Fruit fly (Drosophila melanogaster) whole organism, embryonic: ENCODE data around the gene NimB3.

ENCODE experiments used
- B-H2 ChIP-seq: fragments of 200-800 bp; sonication (Bioruptor generic); optimal IDR thresholded peaks from 2 replicates; lab custom pipeline; 2018; ENCODE audit warnings: missing biosample characterization, mild to moderate bottlenecking, missing genetic modification characterization
- CG11504 ChIP-seq: fragments of 200-800 bp; sonication (Bioruptor generic); optimal IDR thresholded peaks from 3 replicates; lab custom pipeline; 2019; ENCODE audit warnings: missing biosample characterization, mild to moderate bottlenecking, missing genetic modification characterization, moderate library complexity
- CG11560 ChIP-seq: fragments of 200-800 bp; sonication (Bioruptor generic); IDR thresholded peaks from 3 replicates; pipeline ENCODE4 v1.3.6; 2022; ENCODE audit warnings: missing biosample characterization, missing genetic modification characterization
- CG12155 ChIP-seq: fragments of 200-800 bp; sonication (Bioruptor generic); optimal IDR thresholded peaks from 3 replicates; lab custom pipeline; 2016; ENCODE audit warnings: missing biosample characterization, missing genetic modification characterization
- CG12391 ChIP-seq: fragments of 200-800 bp; sonication (Bioruptor generic); optimal IDR thresholded peaks from 3 replicates; lab custom pipeline; 2018; ENCODE audit warnings: missing biosample characterization, mild to moderate bottlenecking, missing genetic modification characterization, moderate library complexity
- CG13296 ChIP-seq: fragments of 200-800 bp; sonication (Bioruptor generic); optimal IDR thresholded peaks from 3 replicates; lab custom pipeline; 2018; ENCODE audit warnings: missing biosample characterization, mild to moderate bottlenecking, missing genetic modification characterization
- CG13624 ChIP-seq: fragments of 200-800 bp; sonication (Bioruptor generic); optimal IDR thresholded peaks from 2 replicates; lab custom pipeline; 2016; ENCODE audit warnings: missing biosample characterization, missing genetic modification characterization
- CG14965 ChIP-seq: fragments of 200-800 bp; sonication (Bioruptor generic); optimal IDR thresholded peaks from 2 replicates; lab custom pipeline; 2016; ENCODE audit warnings: missing biosample characterization, missing genetic modification characterization, borderline replicate concordance
- CG17568 ChIP-seq: fragments of 200-800 bp; sonication (Bioruptor generic); optimal IDR thresholded peaks from 2 replicates; lab custom pipeline; 2018; ENCODE audit warnings: missing biosample characterization, mild to moderate bottlenecking, missing genetic modification characterization, moderate library complexity
- CG17802 ChIP-seq: fragments of 200-800 bp; sonication (Bioruptor generic); optimal IDR thresholded peaks from 2 replicates; lab custom pipeline; 2018; ENCODE audit warnings: missing biosample characterization, mild to moderate bottlenecking, missing genetic modification characterization, moderate library complexity
- CG2120 ChIP-seq: fragments of 200-800 bp; sonication (Bioruptor generic); optimal IDR thresholded peaks from 3 replicates; lab custom pipeline; 2016; ENCODE audit warnings: missing biosample characterization, missing genetic modification characterization
- CG2678 ChIP-seq: fragments of 200-800 bp; sonication (Bioruptor generic); optimal IDR thresholded peaks from 3 replicates; lab custom pipeline; 2019; ENCODE audit warnings: missing biosample characterization, mild to moderate bottlenecking, missing genetic modification characterization, moderate library complexity
- CG30403 ChIP-seq: fragments of 200-800 bp; sonication (Bioruptor generic); optimal IDR thresholded peaks from 3 replicates; lab custom pipeline; 2016; ENCODE audit warnings: missing biosample characterization, missing genetic modification characterization
- CG42726 ChIP-seq: fragments of 200-800 bp; sonication (Bioruptor generic); IDR thresholded peaks from 2 replicates; pipeline ENCODE4 v1.3.6; 2022; ENCODE audit warnings: missing biosample characterization, missing genetic modification characterization; ENCODE audit not compliant: partially characterized antibody
- CG5180 ChIP-seq: fragments of 200-800 bp; sonication (Bioruptor generic); optimal IDR thresholded peaks from 3 replicates; lab custom pipeline; 2017; ENCODE audit warnings: missing biosample characterization, missing genetic modification characterization, mild to moderate bottlenecking, moderate library complexity, missing genetic modification reagents
- CG7357 ChIP-seq: fragments of 200-800 bp; sonication (Bioruptor generic); IDR thresholded peaks from 3 replicates; pipeline ENCODE4 v1.3.6; 2022; ENCODE audit warnings: missing biosample characterization, missing genetic modification characterization
- CG7928 ChIP-seq: fragments of 200-800 bp; sonication (Bioruptor generic); optimal IDR thresholded peaks from 2 replicates; lab custom pipeline; 2017; ENCODE audit warnings: missing biosample characterization, mild to moderate bottlenecking, missing genetic modification characterization
- CG8359 ChIP-seq: fragments of 200-800 bp; sonication (Bioruptor generic); optimal IDR thresholded peaks from 2 replicates; lab custom pipeline; 2017; ENCODE audit warnings: missing biosample characterization, mild to moderate bottlenecking, missing genetic modification characterization, borderline replicate concordance
- CG8924 ChIP-seq: fragments of 200-800 bp; optimal IDR thresholded peaks from 3 replicates; lab custom pipeline; 2019; ENCODE audit warnings: missing biosample characterization, mild to moderate bottlenecking, missing genetic modification characterization, moderate library complexity
- CG9215 ChIP-seq: fragments of 200-800 bp; sonication (Bioruptor generic); IDR thresholded peaks from 2 replicates; pipeline ENCODE4 v1.3.6; 2022; ENCODE audit warnings: missing biosample characterization, missing genetic modification characterization
- CG9797 ChIP-seq: fragments of 200-800 bp; sonication (Bioruptor generic); optimal IDR thresholded peaks from 3 replicates; lab custom pipeline; 2018; ENCODE audit warnings: missing biosample characterization, mild to moderate bottlenecking, missing genetic modification characterization
- Chrac-16 ChIP-seq: fragments of 200-800 bp; sonication (Bioruptor generic); optimal IDR thresholded peaks from 3 replicates; lab custom pipeline; 2016; ENCODE audit warnings: missing biosample characterization, missing genetic modification characterization
- Dfd ChIP-seq, 2 experiments: fragments of >200 bp; optimal IDR thresholded peaks; 2 replicates each; lab custom pipeline; 2017; ENCODE audit warnings: missing biosample characterization in 2 of 2, missing genetic modification characterization in 2 of 2
- E2f2 ChIP-seq: fragments of 200-800 bp; sonication (Bioruptor generic); IDR thresholded peaks from 2 replicates; pipeline ENCODE4 v1.3.6; 2022; ENCODE audit warnings: missing biosample characterization, missing genetic modification characterization
- ERR ChIP-seq: fragments of 200-800 bp; sonication (Bioruptor generic); optimal IDR thresholded peaks from 2 replicates; lab custom pipeline; 2016; ENCODE audit warnings: missing biosample characterization, missing genetic modification characterization
- GATAe ChIP-seq: fragments of 200-800 bp; sonication (Bioruptor generic); conservative IDR thresholded peaks from 2 replicates; pipeline ENCODE4 v1.3.6; 2022; ENCODE audit warnings: missing biosample characterization, missing genetic modification characterization
- Gug ChIP-seq: fragments of 200-800 bp; sonication (Bioruptor generic); IDR thresholded peaks from 4 replicates; pipeline ENCODE4 v1.3.6; 2022; ENCODE audit warnings: missing biosample characterization, missing genetic modification characterization
- HLH54F ChIP-seq: fragments of 200-800 bp; sonication (Bioruptor generic); optimal IDR thresholded peaks from 3 replicates; lab custom pipeline; 2016; ENCODE audit warnings: missing biosample characterization, missing genetic modification characterization
- Lim3 ChIP-seq: fragments of 200-800 bp; sonication (Bioruptor generic); IDR thresholded peaks from 2 replicates; pipeline ENCODE4 v1.3.6; 2022; ENCODE audit warnings: missing biosample characterization, missing genetic modification characterization
- MTF-1 ChIP-seq: fragments of 200-800 bp; sonication (Bioruptor generic); optimal IDR thresholded peaks from 2 replicates; lab custom pipeline; 2018; ENCODE audit warnings: missing biosample characterization, mild to moderate bottlenecking, missing genetic modification characterization, borderline replicate concordance
- Max ChIP-seq: fragments of 200-800 bp; sonication (Bioruptor generic); optimal IDR thresholded peaks from 2 replicates; lab custom pipeline; 2016; ENCODE audit warnings: missing biosample characterization, mild to moderate bottlenecking, missing genetic modification characterization
- Myb ChIP-seq: fragments of 200-800 bp; sonication (Bioruptor generic); optimal IDR thresholded peaks from 2 replicates; lab custom pipeline; 2016; ENCODE audit warnings: missing biosample characterization, missing genetic modification characterization
- Poxn ChIP-seq: fragments of 200-800 bp; sonication (Bioruptor generic); IDR thresholded peaks from 2 replicates; pipeline ENCODE4 v1.3.6; 2022; ENCODE audit warnings: missing biosample characterization, missing genetic modification characterization
- Rx ChIP-seq: fragments of 200-800 bp; sonication (Bioruptor generic); IDR thresholded peaks from 2 replicates; pipeline ENCODE4 v1.3.6; 2022; ENCODE audit warnings: missing biosample characterization, missing genetic modification characterization
- Scr ChIP-seq: fragments of 200-800 bp; sonication (Bioruptor generic); IDR thresholded peaks from 2 replicates; pipeline ENCODE4 v1.3.6; 2022; ENCODE audit warnings: missing biosample characterization, missing genetic modification characterization; ENCODE audit not compliant: partially characterized antibody
- Trl ChIP-seq, 3 experiments: fragments of >200 bp in 2 of 3; fragments of 200-800 bp in 1 of 3; sonication (Bioruptor generic) in 1 of 3; optimal IDR thresholded peaks; 2 replicates in 1 of 3; 3 replicates in 2 of 3; lab custom pipeline; 2016 to 2017; ENCODE audit warnings: missing biosample characterization in 1 of 3, missing genetic modification characterization in 1 of 3
- amos ChIP-seq: fragments of 200-800 bp; sonication (Bioruptor generic); IDR thresholded peaks from 2 replicates; pipeline ENCODE4 v1.3.6; 2022; ENCODE audit warnings: missing biosample characterization, missing genetic modification characterization; ENCODE audit not compliant: partially characterized antibody
- ap ChIP-seq: fragments of 200-800 bp; sonication (Bioruptor generic); IDR thresholded peaks from 2 replicates; pipeline ENCODE4 v1.3.6; 2022; ENCODE audit warnings: missing biosample characterization, missing genetic modification characterization
- dati ChIP-seq: fragments of 200-800 bp; sonication (Bioruptor generic); IDR thresholded peaks from 2 replicates; pipeline ENCODE4 v1.3.6; 2022; ENCODE audit warnings: missing biosample characterization, missing genetic modification characterization
- emc ChIP-seq: fragments of 200-800 bp; sonication (Bioruptor generic); optimal IDR thresholded peaks from 2 replicates; lab custom pipeline; 2016; ENCODE audit warnings: missing biosample characterization, missing genetic modification characterization
- hkb ChIP-seq, 2 experiments: fragments of 200-800 bp in 1 of 2; fragments of >200 bp in 1 of 2; sonication (Bioruptor generic) in 1 of 2; IDR thresholded peaks in 1 of 2; optimal IDR thresholded peaks in 1 of 2; 2 replicates each; pipeline versions ENCODE4 v1.3.6 to Lab custom; 2017 to 2022; ENCODE audit warnings: missing biosample characterization in 1 of 2, missing genetic modification characterization in 1 of 2
- klu ChIP-seq: fragments of 200-800 bp; sonication (Bioruptor generic); IDR thresholded peaks from 2 replicates; pipeline ENCODE4 v1.3.6; 2022; ENCODE audit warnings: missing biosample characterization, missing genetic modification characterization
- lbe ChIP-seq: fragments of 200-800 bp; sonication (Bioruptor generic); optimal IDR thresholded peaks from 2 replicates; lab custom pipeline; 2016; ENCODE audit warnings: missing biosample characterization, mild to moderate bottlenecking, missing genetic modification characterization
- mirr ChIP-seq: fragments of 200-800 bp; sonication (Bioruptor generic); optimal IDR thresholded peaks from 3 replicates; lab custom pipeline; 2018; ENCODE audit warnings: missing biosample characterization, mild to moderate bottlenecking, missing genetic modification characterization
- zf30C ChIP-seq: fragments of 200-800 bp; sonication (Bioruptor generic); optimal IDR thresholded peaks from 3 replicates; lab custom pipeline; 2018; ENCODE audit warnings: missing biosample characterization, mild to moderate bottlenecking, missing genetic modification characterization

Gene NimB3

DNA sequence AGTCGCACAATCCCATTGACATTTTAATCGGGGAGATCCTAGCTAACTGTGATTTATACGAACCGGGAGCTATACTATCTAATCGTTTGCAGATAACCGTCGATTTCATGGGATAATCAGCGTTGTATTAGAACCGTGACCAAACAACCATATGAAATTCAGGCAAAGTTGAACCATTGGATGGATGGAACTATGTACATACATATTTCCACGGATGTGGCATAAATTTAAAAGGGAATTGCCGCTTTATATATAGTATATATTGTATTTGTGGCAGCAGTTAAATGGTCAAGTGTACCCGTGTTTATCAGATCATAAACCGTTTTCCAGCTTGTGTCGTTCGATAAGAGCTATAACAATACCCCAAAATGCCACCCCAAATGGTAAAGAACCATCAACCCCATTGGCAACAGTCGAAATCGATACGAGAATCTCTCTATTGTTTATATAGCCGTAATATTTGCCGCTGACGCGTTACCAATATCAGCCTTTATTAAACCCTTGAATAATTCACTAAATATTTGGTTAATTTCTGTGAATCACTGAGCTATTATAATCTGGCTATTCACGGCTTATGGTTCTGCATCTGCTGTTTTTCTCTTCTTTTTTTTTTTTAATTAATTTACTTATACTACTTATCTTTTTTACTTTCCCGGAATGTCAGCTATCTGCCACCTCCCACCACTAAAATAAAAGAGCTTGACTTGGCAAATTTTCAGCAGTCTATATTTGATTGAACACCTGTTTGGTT, 44.7 kb upstream of the NimB3 start, which contains the start of gene bgm (continued):
- peak; percentile 40; the same call in 1 of the 2 replicates for TF ChIP-seq GATAe (GFP tag; lab: Robert Waterston, UW)
- no peak for TF ChIP-seq Myb (GFP tag; lab: Kevin White, UChicago)
- TF ChIP-seq CG12155 (GFP tag; lab: Kevin White, UChicago): no peak
- TF ChIP-seq CG42726 (GFP tag; lab: Robert Waterston, UW): no peak
- TF ChIP-seq Max (GFP tag; lab: Kevin White, UChicago): no peak
- no peak for TF ChIP-seq CG7357
- TF ChIP-seq amos (GFP tag; lab: Robert Waterston, UW): no peak
- TF ChIP-seq CG17568 (GFP tag; lab: Kevin White, UChicago): no peak
- no peak for TF ChIP-seq Scr (GFP tag; lab: Robert Waterston, UW)
- peak; percentile 31 for TF ChIP-seq mirr (GFP tag; lab: Kevin White, UChicago)
- TF ChIP-seq MTF-1 (GFP tag; lab: Kevin White, UChicago): no peak
- TF ChIP-seq, all 482 proteins: peak for 12

DNA sequence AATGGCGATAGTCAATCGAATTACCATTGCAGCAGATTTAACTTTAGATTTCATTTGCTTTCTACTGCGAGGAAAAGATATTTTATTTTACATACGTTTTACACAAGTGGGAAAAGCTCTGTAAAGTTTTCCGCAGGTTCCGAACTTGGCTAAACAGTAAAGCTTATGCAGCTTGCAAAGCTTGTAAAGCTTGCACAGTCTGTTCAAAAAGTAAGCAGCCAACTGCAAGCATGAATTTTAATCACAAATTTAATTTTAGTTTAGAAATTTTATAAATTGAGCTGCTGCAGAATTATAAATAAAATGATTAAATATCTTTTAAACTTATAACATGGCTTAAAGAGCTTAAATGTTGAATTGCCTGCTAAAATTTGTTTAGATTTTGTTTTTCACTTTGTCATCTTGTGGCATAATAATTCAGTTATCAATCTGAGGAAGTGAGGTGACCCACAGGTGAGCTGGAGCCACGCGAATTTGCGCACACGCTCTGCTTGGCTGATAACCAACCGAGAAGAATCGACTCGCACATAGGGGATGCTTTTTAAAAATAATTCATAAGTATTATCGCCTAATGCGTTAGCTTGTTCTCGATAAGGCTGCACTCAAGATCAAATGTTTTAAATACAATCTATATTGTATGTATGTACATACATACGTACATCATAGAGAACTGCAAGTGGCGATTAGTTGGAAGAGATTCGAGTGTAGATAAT, 44.0 kb upstream of the NimB3 start:
- TF ChIP-seq emc (GFP tag; lab: Kevin White, UChicago): no peak
- no peak for TF ChIP-seq klu
- peak; percentile 56 for TF ChIP-seq CG11504 (tag; lab: Kevin White, UChicago)
- no peak for TF ChIP-seq MTF-1 (GFP tag; lab: Kevin White, UChicago)
- TF ChIP-seq ap (GFP tag; lab: Robert Waterston, UW): no peak
- TF ChIP-seq CG7928 (GFP tag; lab: Kevin White, UChicago): no peak
- TF ChIP-seq CG8359 (GFP tag; lab: Kevin White, UChicago): no peak
- no peak for TF ChIP-seq CG9797 (GFP tag; lab: Kevin White, UChicago)
- no peak for TF ChIP-seq Dfd (GFP tag; optimal IDR thresholded peaks at IDR 0.05; lab: Kevin White, UChicago)
- TF ChIP-seq B-H2 (GFP tag; lab: Kevin White, UChicago): no peak
- no peak for TF ChIP-seq Chrac-16 (GFP tag; lab: Kevin White, UChicago)
- TF ChIP-seq E2f2 (GFP tag; lab: Robert Waterston, UW): peak; percentile 39; the same call in 1 of the 2 replicates
- peak; percentile 25 for TF ChIP-seq CG30403 (GFP tag; lab: Kevin White, UChicago)
- TF ChIP-seq Poxn (GFP tag; lab: Robert Waterston, UW): no peak
- peak; percentile 61 for TF ChIP-seq CG2678 (tag; lab: Kevin White, UChicago)
- TF ChIP-seq Lim3 (GFP tag; lab: Robert Waterston, UW): no peak
- TF ChIP-seq HLH54F: no peak
- no peak for TF ChIP-seq zf30C (GFP tag; lab: Kevin White, UChicago)
- no peak for TF ChIP-seq CG14965
- peak; percentile 1 for TF ChIP-seq CG5180
- TF ChIP-seq Gug (GFP tag; lab: Robert Waterston, UW): 0 out of 4 replicates have a peak, but pooled peaks have one; percentile 18
- TF ChIP-seq dati: no peak
- peak; percentile 37 for TF ChIP-seq CG2120 (GFP tag; lab: Kevin White, UChicago)
- TF ChIP-seq hkb (optimal IDR thresholded peaks at IDR 0.05; lab: Kevin White, UChicago): no peak
- peak; percentile 66 for TF ChIP-seq hkb (GFP tag; IDR thresholded peaks at IDR 0.05; lab: Robert Waterston, UW)
- TF ChIP-seq Trl (optimal IDR thresholded peaks at IDR 0.05; lab: Kevin White, UChicago): no peak
- no peak for TF ChIP-seq Trl (GFP tag; optimal IDR thresholded peaks at IDR 0.05; lab: Kevin White, UChicago)
- peak; percentile 40; the same call in 1 of the 3 replicates for TF ChIP-seq CG11560 (tag; lab: Robert Waterston, UW)
- no peak for TF ChIP-seq CG9215 (GFP tag; lab: Robert Waterston, UW)
- TF ChIP-seq lbe: no peak
- no peak for TF ChIP-seq ERR (GFP tag; lab: Kevin White, UChicago)
- peak; percentile 32 for TF ChIP-seq CG13296 (GFP tag; lab: Kevin White, UChicago)
- no peak for TF ChIP-seq CG12391 (tag; lab: Kevin White, UChicago)
- TF ChIP-seq CG13624 (GFP tag; lab: Kevin White, UChicago): peak; percentile 17
- TF ChIP-seq CG8924 (tag; lab: Kevin White, UChicago): no peak
- 0 out of 2 replicates have a peak, but pooled peaks have one; percentile 7 for TF ChIP-seq Rx (GFP tag; lab: Robert Waterston, UW)
- no peak for TF ChIP-seq CG17802 (tag; lab: Kevin White, UChicago)
